Fruit fly (Drosophila melanogaster): ENCODE results near the gene Dhps.
"Not testable (repeated sequence)": the region's sequence is repeated elsewhere in the genome, so short reads cannot be mapped to it uniquely, and the experiment has no call there.

The Dhps gene

dm6 chr3L:8228924-8229323 lies 30.9 kb downstream of the Dhps start, which contains the start of gene eIF4E3:
eIF4E3 (plus strand) TSS chr3L:8229224.
- TF ChIP-seq CG8478 (optimal IDR thresholded peaks at IDR 0.05) (no peak), CTCF (optimal IDR thresholded peaks at IDR 0.05) (no peak)

dm6 chr3L:8238347-8238746 lies 40.3 kb downstream of the Dhps start, which contains the start of gene Dscam4:
Dscam4 (plus strand) TSS chr3L:8238647.
- TF ChIP-seq CG8478, CTCF (optimal IDR thresholded peaks at IDR 0.05): not testable (repeated sequence)

- TF ChIP-seq CTCF (optimal IDR thresholded peaks at IDR 0.05) (no peak), CG8478 (optimal IDR thresholded peaks at IDR 0.05) (no peak)
These were observed 42.5 kb downstream of the Dhps start, which contains the start of gene CG7213 for dm6 chr3L:8240501-8240900. CG7213 (minus strand) TSS chr3L:8240601.

- no peak for TF ChIP-seq CTCF (optimal IDR thresholded peaks at IDR 0.05)
- TF ChIP-seq CG8478 (optimal IDR thresholded peaks at IDR 0.05): no peak
These were observed 42.9 kb downstream of the Dhps start for dm6 chr3L:8240932-8241331.

Measured in S2 (cell line).